Fruit fly (Drosophila melanogaster) whole organism, embryonic: ENCODE results near the gene CG31076.

ENCODE experiments used
- Ada2b ChIP-seq: fragments of 200-800 bp; sonication (Bioruptor generic); IDR thresholded peaks from 2 replicates; pipeline ENCODE4 v1.3.6; 2022; ENCODE audit warnings: missing biosample characterization, missing genetic modification characterization
- Antp ChIP-seq: fragments of 200-800 bp; sonication (Bioruptor generic); optimal IDR thresholded peaks from 3 replicates; lab custom pipeline; 2016; ENCODE audit warnings: missing biosample characterization, missing genetic modification characterization
- CG10147 ChIP-seq: fragments of 200-800 bp; sonication (Bioruptor generic); optimal IDR thresholded peaks from 2 replicates; lab custom pipeline; 2019; ENCODE audit warnings: missing biosample characterization, mild to moderate bottlenecking, missing genetic modification characterization, moderate library complexity
- CG10267 ChIP-seq: fragments of 200-800 bp; sonication (Bioruptor generic); optimal IDR thresholded peaks from 2 replicates; lab custom pipeline; 2018; ENCODE audit warnings: missing biosample characterization, mild to moderate bottlenecking, missing genetic modification characterization, moderate library complexity
- CG10462 ChIP-seq: fragments of 200-800 bp; sonication (Bioruptor generic); optimal IDR thresholded peaks from 2 replicates; lab custom pipeline; 2016; ENCODE audit warnings: missing biosample characterization, missing genetic modification characterization
- CG12299 ChIP-seq: fragments of 200-800 bp; sonication (Bioruptor generic); optimal IDR thresholded peaks from 2 replicates; lab custom pipeline; 2018; ENCODE audit warnings: missing biosample characterization, mild to moderate bottlenecking, missing genetic modification characterization
- CG13287 ChIP-seq: fragments of 200-800 bp; sonication (Bioruptor generic); IDR thresholded peaks from 2 replicates; pipeline ENCODE4 v1.3.6; 2022; ENCODE audit warnings: missing biosample characterization, missing genetic modification characterization; ENCODE audit not compliant: partially characterized antibody
- CG18599 ChIP-seq: fragments of 200-800 bp; sonication (Bioruptor generic); optimal IDR thresholded peaks from 3 replicates; lab custom pipeline; 2017; ENCODE audit warnings: missing biosample characterization, missing genetic modification characterization, mild to moderate bottlenecking, moderate library complexity, missing genetic modification reagents
- CG2129 ChIP-seq: fragments of 200-800 bp; sonication (Bioruptor generic); IDR thresholded peaks from 2 replicates; pipeline ENCODE4 v1.3.6; 2022; ENCODE audit warnings: missing biosample characterization, missing genetic modification characterization; ENCODE audit not compliant: partially characterized antibody
- CG42726 ChIP-seq: fragments of 200-800 bp; sonication (Bioruptor generic); IDR thresholded peaks from 2 replicates; pipeline ENCODE4 v1.3.6; 2022; ENCODE audit warnings: missing biosample characterization, missing genetic modification characterization; ENCODE audit not compliant: partially characterized antibody
- CG4707 ChIP-seq: fragments of 200-800 bp; sonication (Bioruptor generic); optimal IDR thresholded peaks from 2 replicates; lab custom pipeline; 2018; ENCODE audit warnings: missing biosample characterization, mild to moderate bottlenecking, missing genetic modification characterization, moderate library complexity
- CG4854 ChIP-seq: fragments of 200-800 bp; sonication (Bioruptor generic); optimal IDR thresholded peaks from 2 replicates; lab custom pipeline; 2016; ENCODE audit warnings: missing biosample characterization, missing genetic modification characterization, inconsistent platforms
- CG6683 ChIP-seq: fragments of 200-800 bp; sonication (Bioruptor generic); optimal IDR thresholded peaks from 2 replicates; lab custom pipeline; 2017; ENCODE audit warnings: missing biosample characterization, mild to moderate bottlenecking, missing genetic modification characterization, missing genetic modification reagents
- CG7357 ChIP-seq: fragments of 200-800 bp; sonication (Bioruptor generic); IDR thresholded peaks from 3 replicates; pipeline ENCODE4 v1.3.6; 2022; ENCODE audit warnings: missing biosample characterization, missing genetic modification characterization
- CG8944 ChIP-seq: fragments of 200-800 bp; sonication (Bioruptor generic); optimal IDR thresholded peaks from 3 replicates; lab custom pipeline; 2016; ENCODE audit warnings: missing biosample characterization, missing genetic modification characterization
- CkIIα-i1 ChIP-seq: fragments of 200-800 bp; sonication (Bioruptor generic); IDR thresholded peaks from 2 replicates; pipeline ENCODE4 v1.3.6; 2022; ENCODE audit warnings: missing biosample characterization, missing genetic modification characterization
- Dp ChIP-seq: fragments of 200-800 bp; sonication (Bioruptor generic); optimal IDR thresholded peaks from 2 replicates; lab custom pipeline; 2018; ENCODE audit warnings: missing biosample characterization, mild to moderate bottlenecking, missing genetic modification characterization, moderate library complexity
- Dref ChIP-seq: fragments of 200-800 bp; sonication (Bioruptor generic); IDR thresholded peaks from 2 replicates; pipeline ENCODE4 v1.3.6; 2022; ENCODE audit warnings: missing biosample characterization, missing genetic modification characterization
- HLHmδ ChIP-seq: fragments of 200-800 bp; sonication (Bioruptor generic); optimal IDR thresholded peaks from 2 replicates; lab custom pipeline; 2018; ENCODE audit warnings: missing biosample characterization, mild to moderate bottlenecking, missing genetic modification characterization, moderate library complexity
- HmgZ ChIP-seq: fragments of 200-800 bp; sonication (Bioruptor generic); optimal IDR thresholded peaks from 2 replicates; lab custom pipeline; 2018; ENCODE audit warnings: missing biosample characterization, mild to moderate bottlenecking, missing genetic modification characterization
- Lhr ChIP-seq: fragments of 200-800 bp; sonication (Bioruptor generic); optimal IDR thresholded peaks from 3 replicates; lab custom pipeline; 2017; ENCODE audit warnings: mild to moderate bottlenecking, missing biosample characterization, missing genetic modification reagents, missing genetic modification characterization
- MBD-R2 ChIP-seq: fragments of 200-800 bp; sonication (Bioruptor generic); IDR thresholded peaks from 2 replicates; pipeline ENCODE4 v1.3.6; 2022; ENCODE audit warnings: missing biosample characterization, missing genetic modification characterization
- MESR4 ChIP-seq: fragments of 200-800 bp; sonication (Bioruptor generic); optimal IDR thresholded peaks from 2 replicates; lab custom pipeline; 2018; ENCODE audit warnings: missing biosample characterization, mild to moderate bottlenecking, missing genetic modification characterization, moderate library complexity
- Mad ChIP-seq: fragments of 200-800 bp; sonication (Bioruptor generic); optimal IDR thresholded peaks from 2 replicates; lab custom pipeline; 2016; ENCODE audit warnings: missing biosample characterization, missing genetic modification characterization
- Meics ChIP-seq: fragments of 200-800 bp; sonication (Bioruptor generic); optimal IDR thresholded peaks from 2 replicates; lab custom pipeline; 2017; ENCODE audit warnings: missing biosample characterization, mild to moderate bottlenecking, missing genetic modification characterization
- Nf-YB ChIP-seq: fragments of 200-800 bp; sonication (Bioruptor generic); optimal IDR thresholded peaks from 3 replicates; lab custom pipeline; 2019; ENCODE audit warnings: missing biosample characterization, mild to moderate bottlenecking, missing genetic modification characterization, moderate library complexity
- Opbp ChIP-seq: fragments of 200-800 bp; sonication (Bioruptor generic); IDR thresholded peaks from 3 replicates; pipeline ENCODE4 v1.3.6; 2022; ENCODE audit warnings: missing biosample characterization, missing genetic modification characterization; ENCODE audit not compliant: partially characterized antibody
- Poxn ChIP-seq: fragments of 200-800 bp; sonication (Bioruptor generic); IDR thresholded peaks from 2 replicates; pipeline ENCODE4 v1.3.6; 2022; ENCODE audit warnings: missing biosample characterization, missing genetic modification characterization
- Xbp1 ChIP-seq: fragments of 200-800 bp; sonication (Bioruptor generic); optimal IDR thresholded peaks from 3 replicates; lab custom pipeline; 2016; ENCODE audit warnings: missing biosample characterization, mild to moderate bottlenecking, missing genetic modification characterization
- ab ChIP-seq: fragments of 200-800 bp; sonication (Bioruptor generic); optimal IDR thresholded peaks from 2 replicates; lab custom pipeline; 2016; ENCODE audit warnings: missing biosample characterization, missing genetic modification characterization
- aop ChIP-seq: fragments of 200-800 bp; sonication (Bioruptor generic); IDR thresholded peaks from 2 replicates; pipeline ENCODE4 v1.3.6; 2022; ENCODE audit warnings: missing biosample characterization, missing genetic modification characterization
- crc ChIP-seq: fragments of 200-800 bp; sonication (Bioruptor generic); optimal IDR thresholded peaks from 2 replicates; lab custom pipeline; 2016; ENCODE audit warnings: missing biosample characterization, missing genetic modification characterization
- esg ChIP-seq: fragments of 200-800 bp; sonication (Bioruptor generic); conservative IDR thresholded peaks from 2 replicates; pipeline ENCODE4 v1.3.6; 2022; ENCODE audit warnings: missing biosample characterization, missing genetic modification characterization
- eve ChIP-seq, 2 experiments: fragments of >200 bp; optimal IDR thresholded peaks; 2 replicates each; lab custom pipeline; 2017; ENCODE audit warnings: missing biosample characterization in 2 of 2, missing genetic modification characterization in 2 of 2
- gcm ChIP-seq: fragments of 200-800 bp; sonication (Bioruptor generic); optimal IDR thresholded peaks from 2 replicates; lab custom pipeline; 2019; ENCODE audit warnings: missing biosample characterization, mild to moderate bottlenecking, missing genetic modification characterization, moderate library complexity
- grau ChIP-seq: fragments of 200-800 bp; optimal IDR thresholded peaks from 3 replicates; lab custom pipeline; 2019; ENCODE audit warnings: missing biosample characterization, mild to moderate bottlenecking, missing genetic modification characterization, moderate library complexity
- hkb ChIP-seq, 2 experiments: fragments of 200-800 bp in 1 of 2; fragments of >200 bp in 1 of 2; sonication (Bioruptor generic) in 1 of 2; IDR thresholded peaks in 1 of 2; optimal IDR thresholded peaks in 1 of 2; 2 replicates each; pipeline versions ENCODE4 v1.3.6 to Lab custom; 2017 to 2022; ENCODE audit warnings: missing biosample characterization in 1 of 2, missing genetic modification characterization in 1 of 2
- insv ChIP-seq, 2 experiments: fragments of 200-800 bp; sonication (Bioruptor generic); optimal IDR thresholded peaks; 3 replicates each; lab custom pipeline; 2016 to 2018; ENCODE audit warnings: missing biosample characterization in 2 of 2, missing genetic modification characterization in 2 of 2
- jing ChIP-seq: fragments of 200-800 bp; sonication (Bioruptor generic); optimal IDR thresholded peaks from 2 replicates; lab custom pipeline; 2018; ENCODE audit warnings: missing biosample characterization, mild to moderate bottlenecking, missing genetic modification characterization
- ken ChIP-seq: fragments of 200-800 bp; sonication (Bioruptor generic); IDR thresholded peaks from 3 replicates; pipeline ENCODE4 v1.3.6; 2022; ENCODE audit warnings: missing biosample characterization, missing genetic modification characterization
- maf-S ChIP-seq: fragments of 200-800 bp; sonication (Bioruptor generic); optimal IDR thresholded peaks from 2 replicates; lab custom pipeline; 2016; ENCODE audit warnings: missing biosample characterization, missing genetic modification characterization
- nerfin-1 ChIP-seq: fragments of 200-800 bp; sonication (Bioruptor generic); optimal IDR thresholded peaks from 3 replicates; lab custom pipeline; 2019; ENCODE audit warnings: missing biosample characterization, mild to moderate bottlenecking, missing genetic modification characterization, moderate library complexity
- odd ChIP-seq: fragments of 200-800 bp; sonication (Bioruptor generic); optimal IDR thresholded peaks from 2 replicates; lab custom pipeline; 2017; ENCODE audit warnings: missing biosample characterization, mild to moderate bottlenecking, missing genetic modification characterization
- ranshi ChIP-seq: fragments of 200-800 bp; sonication (Bioruptor generic); IDR thresholded peaks from 2 replicates; pipeline ENCODE4 v1.3.6; 2022; ENCODE audit warnings: missing biosample characterization, missing genetic modification characterization
- ro ChIP-seq: fragments of 200-800 bp; sonication (Bioruptor generic); IDR thresholded peaks from 2 replicates; pipeline ENCODE4 v1.3.6; 2022; ENCODE audit warnings: missing biosample characterization, missing genetic modification characterization
- so ChIP-seq: fragments of 200-800 bp; sonication (Bioruptor generic); IDR thresholded peaks from 3 replicates; pipeline ENCODE4 v1.3.6; 2022; ENCODE audit warnings: missing biosample characterization, missing genetic modification characterization
- stwl ChIP-seq: fragments of 200-800 bp; sonication (Bioruptor generic); optimal IDR thresholded peaks from 3 replicates; lab custom pipeline; 2018; ENCODE audit warnings: missing biosample characterization, mild to moderate bottlenecking, missing genetic modification characterization, moderate library complexity
- toy ChIP-seq: fragments of 200-800 bp; sonication (Bioruptor generic); IDR thresholded peaks from 2 replicates; pipeline ENCODE4 v1.3.6; 2022; ENCODE audit warnings: missing biosample characterization, missing genetic modification characterization
- trh ChIP-seq: fragments of 200-800 bp; sonication (Bioruptor generic); optimal IDR thresholded peaks from 2 replicates; lab custom pipeline; 2016; ENCODE audit warnings: missing biosample characterization, missing genetic modification characterization

The CG31076 gene

dm6 chr3R:26964452-26965133 is 25.1 kb downstream of the CG31076 start, which contains the start of gene Tsp97E (continued):
- TF ChIP-seq Mad (GFP tag; lab: Kevin White, UChicago) (no peak), Poxn (GFP tag; lab: Robert Waterston, UW) (no peak), ken (GFP tag; lab: Robert Waterston, UW) (no peak), CG13287 (GFP tag; lab: Robert Waterston, UW) (peak; percentile 86), CG42726 (GFP tag; lab: Robert Waterston, UW) (no peak), stwl (peak; percentile 70), CkIIα-i1 (GFP tag; lab: Robert Waterston, UW) (no peak), maf-S (GFP tag; lab: Kevin White, UChicago) (no peak), Ada2b (GFP tag; lab: Robert Waterston, UW) (no peak), CG18599 (GFP tag; lab: Kevin White, UChicago) (no peak), gcm (no peak), Opbp (0 out of 3 replicates have a peak, but pooled peaks have one; percentile 32), toy (GFP tag; lab: Robert Waterston, UW) (no peak), CG10267 (tag; lab: Kevin White, UChicago) (peak; percentile 50), CG10147 (GFP tag; lab: Kevin White, UChicago) (no peak), Lhr (no peak), grau (tag; lab: Kevin White, UChicago) (peak; percentile 16), Dp (GFP tag; lab: Kevin White, UChicago) (peak; percentile 95), MBD-R2 (peak; percentile 12; the same call in 1 of the 2 replicates), Nf-YB (no peak), CG12299 (no peak), HLHmδ (no peak), ranshi (GFP tag; lab: Robert Waterston, UW) (no peak), CG6683 (no peak), HmgZ (tag; lab: Kevin White, UChicago) (peak; percentile 38), crc (GFP tag; lab: Kevin White, UChicago) (no peak), jing (GFP tag; lab: Kevin White, UChicago) (no peak), esg (GFP tag; lab: Robert Waterston, UW) (no peak), odd (GFP tag; lab: Kevin White, UChicago) (no peak), ab (GFP tag; lab: Kevin White, UChicago) (no peak), aop (GFP tag; lab: Robert Waterston, UW) (no peak), insv (GFP tag; optimal IDR thresholded peaks at IDR 0.05; lab: Kevin White, UChicago) (no peak), eve (GFP tag; optimal IDR thresholded peaks at IDR 0.05; lab: Kevin White, UChicago) (no peak), CG10462 (GFP tag; lab: Kevin White, UChicago) (no peak), Meics (GFP tag; lab: Kevin White, UChicago) (no peak), CG4707 (GFP tag; lab: Kevin White, UChicago) (no peak), Antp (no peak), MESR4 (peak; percentile 87), CG7357 (GFP tag; lab: Robert Waterston, UW) (no peak), CG2129 (GFP tag; lab: Robert Waterston, UW) (peak; percentile 48), trh (GFP tag; lab: Kevin White, UChicago) (no peak), so (no peak; the same call in 2 of the 3 replicates), ro (GFP tag; lab: Robert Waterston, UW) (no peak), CG4854 (no peak), nerfin-1 (no peak), Dref (peak; percentile 85), hkb (optimal IDR thresholded peaks at IDR 0.05; lab: Kevin White, UChicago) (no peak), hkb (GFP tag; IDR thresholded peaks at IDR 0.05; lab: Robert Waterston, UW) (no peak), CG8944 (GFP tag; lab: Kevin White, UChicago) (no peak), Xbp1 (GFP tag; lab: Kevin White, UChicago) (no peak)
